Worm (Caenorhabditis elegans) whole organism, L1 larva: ENCODE results near the gene F53B1.8.

Source experiments
- C04F5.9 ChIP-seq: sonication (generic microtip); optimal IDR thresholded peaks from 2 replicates; lab custom pipeline; 2016; ENCODE audit warnings: missing genetic modification characterization, missing compliant biosample characterization
- C16A3.4 ChIP-seq: fragments of 150-350 bp; optimal IDR thresholded peaks from 2 replicates; lab custom pipeline; 2014; ENCODE audit warnings: missing biosample characterization, missing genetic modification characterization
- aha-1 ChIP-seq: fragments of 150-350 bp; optimal IDR thresholded peaks from 2 replicates; lab custom pipeline; 2014; ENCODE audit warnings: missing biosample characterization, missing genetic modification characterization
- aly-2 ChIP-seq: fragments of 150-350 bp; optimal IDR thresholded peaks from 2 replicates; lab custom pipeline; 2014; ENCODE audit warnings: missing biosample characterization, missing genetic modification characterization
- ceh-88 ChIP-seq: fragments of 200-800 bp; sonication (Bioruptor generic); IDR thresholded peaks from 2 replicates; pipeline ENCODE4 v1.3.6; 2022; ENCODE audit warnings: missing genetic modification characterization, missing compliant biosample characterization
- dpl-1 ChIP-seq, 3 experiments: fragments of 150-350 bp in 2 of 3; sonication (generic microtip) in 1 of 3; optimal IDR thresholded peaks; 2 replicates each; lab custom pipeline; 2014 to 2017; ENCODE audit warnings: missing biosample characterization in 3 of 3, missing genetic modification characterization in 3 of 3, missing genetic modification reagents in 3 of 3
- lin-35 ChIP-seq, 2 experiments: fragments of 150-350 bp; optimal IDR thresholded peaks; 2 replicates each; lab custom pipeline; 2014; ENCODE audit warnings: missing biosample characterization in 2 of 2, missing genetic modification characterization in 2 of 2, missing genetic modification reagents in 2 of 2
- nhr-12 ChIP-seq: sonication (generic microtip); optimal IDR thresholded peaks from 2 replicates; lab custom pipeline; 2017; ENCODE audit warnings: missing biosample characterization, missing genetic modification characterization
- unc-86 ChIP-seq: sonication (generic microtip); optimal IDR thresholded peaks from 2 replicates; lab custom pipeline; 2016; ENCODE audit warnings: missing genetic modification characterization, missing compliant biosample characterization

ce11 chrX:2113004-2113403, 17.0 kb downstream of the F53B1.8 start, which contains the start of gene bus-5:
- TF ChIP-seq C16A3.4 (no peak), C04F5.9 (tag; lab: Kevin White, UChicago) (no peak), unc-86 (tag; lab: Kevin White, UChicago) (no peak), aha-1 (tag; lab: Kevin White, UChicago) (no peak), ceh-88 (GFP tag; lab: Robert Waterston, UW) (no peak), dpl-1 (GFP tag; optimal IDR thresholded peaks at IDR 0.05; lab: Kevin White, UChicago) (no peak), lin-35 (GFP tag; optimal IDR thresholded peaks at IDR 0.05; lab: Kevin White, UChicago) (no peak), nhr-12 (no peak), aly-2 (tag; lab: Kevin White, UChicago) (no peak)
